Worm (Caenorhabditis elegans) whole organism, late embryonic: Measurements from ENCODE around the gene Y37E11AM.3.

ENCODE experiments used
- T23F11.4 ChIP-seq: fragments of 200-800 bp; sonication (Bioruptor generic); optimal IDR thresholded peaks from 2 replicates; lab custom pipeline; 2018; ENCODE audit warnings: mild to moderate bottlenecking, missing genetic modification characterization, missing compliant biosample characterization
- elt-4 ChIP-seq: sonication (generic microtip); optimal IDR thresholded peaks from 2 replicates; lab custom pipeline; 2016; ENCODE audit warnings: missing genetic modification characterization, missing compliant biosample characterization
- hlh-30 ChIP-seq: sonication (generic microtip); optimal IDR thresholded peaks from 2 replicates; lab custom pipeline; 2017; ENCODE audit warnings: antibody characterized with exemption, missing genetic modification characterization, missing compliant biosample characterization; ENCODE audit not compliant: insufficient read depth
- lin-11 ChIP-seq: fragments of 200-800 bp; sonication (Bioruptor generic); optimal IDR thresholded peaks from 2 replicates; lab custom pipeline; 2018; ENCODE audit warnings: mild to moderate bottlenecking, missing genetic modification characterization, missing compliant biosample characterization
- nfya-1 ChIP-seq: sonication (generic microtip); optimal IDR thresholded peaks from 2 replicates; lab custom pipeline; 2017; ENCODE audit warnings: missing genetic modification characterization, mild to moderate bottlenecking, missing compliant biosample characterization, antibody characterized with exemption, moderate library complexity
- nhr-232 ChIP-seq: sonication (generic microtip); optimal IDR thresholded peaks from 2 replicates; lab custom pipeline; 2016; ENCODE audit warnings: missing genetic modification characterization, missing compliant biosample characterization
- pqm-1 ChIP-seq: sonication (generic microtip); optimal IDR thresholded peaks from 2 replicates; lab custom pipeline; 2016; ENCODE audit warnings: missing genetic modification characterization, missing compliant biosample characterization
- pros-1 ChIP-seq: fragments of 150-350 bp; optimal IDR thresholded peaks from 2 replicates; lab custom pipeline; 2014; ENCODE audit warnings: missing biosample characterization, missing genetic modification reagents, missing genetic modification characterization
- ttx-3 ChIP-seq: sonication (generic microtip); optimal IDR thresholded peaks from 2 replicates; lab custom pipeline; 2016; ENCODE audit warnings: missing genetic modification reagents, missing genetic modification characterization, missing compliant biosample characterization

DNA sequence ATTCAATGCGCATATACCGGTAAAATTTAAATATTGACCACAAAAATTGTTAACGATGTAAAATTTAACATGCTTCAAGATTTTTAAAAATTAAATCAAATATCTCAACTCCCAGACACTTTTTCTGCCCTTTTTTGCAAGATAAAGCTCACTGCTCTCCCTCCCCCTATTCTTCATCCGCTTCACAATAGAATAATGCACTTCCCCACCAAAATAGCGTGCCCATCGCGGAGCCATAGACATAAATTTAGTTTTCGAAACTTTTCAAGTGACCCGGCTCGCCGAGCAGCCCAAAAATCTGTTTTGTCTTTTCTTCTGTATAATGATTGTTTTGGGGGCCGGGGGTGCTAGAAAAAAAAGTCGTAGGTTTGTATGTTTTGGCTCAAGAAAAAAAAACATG is 51.2 kb downstream of the Y37E11AM.3 start:
- TF ChIP-seq T23F11.4 (GFP tag; lab: Kevin White, UChicago): no peak
- no peak for TF ChIP-seq pros-1 (tag; lab: Kevin White, UChicago)
- TF ChIP-seq elt-4: no peak
- TF ChIP-seq hlh-30: no peak
- TF ChIP-seq ttx-3: no peak
- TF ChIP-seq pqm-1 (tag; lab: Kevin White, UChicago): no peak
- no peak for TF ChIP-seq lin-11 (tag; lab: Kevin White, UChicago)
- no peak for TF ChIP-seq nfya-1 (tag; lab: Kevin White, UChicago)
- TF ChIP-seq nhr-232 (tag; lab: Kevin White, UChicago): no peak
